Fruit fly (Drosophila melanogaster) whole organism, embryonic: Measurements from ENCODE around the gene MTPAP.

Experiments used
- CG10565 ChIP-seq: fragments of 200-800 bp; sonication (Bioruptor generic); optimal IDR thresholded peaks from 3 replicates; lab custom pipeline; 2016; ENCODE audit warnings: missing biosample characterization, mild to moderate bottlenecking, missing genetic modification characterization
- CG31365 ChIP-seq: fragments of 200-800 bp; sonication (Bioruptor generic); optimal IDR thresholded peaks from 2 replicates; lab custom pipeline; 2018; ENCODE audit warnings: missing biosample characterization, mild to moderate bottlenecking, missing genetic modification characterization
- CG6813 ChIP-seq: fragments of 200-800 bp; sonication (Bioruptor generic); optimal IDR thresholded peaks from 2 replicates; lab custom pipeline; 2017; ENCODE audit warnings: missing biosample characterization, missing genetic modification characterization, mild to moderate bottlenecking, moderate library complexity, missing genetic modification reagents
- GATAe ChIP-seq: fragments of 200-800 bp; sonication (Bioruptor generic); conservative IDR thresholded peaks from 2 replicates; pipeline ENCODE4 v1.3.6; 2022; ENCODE audit warnings: missing biosample characterization, missing genetic modification characterization
- Kr ChIP-seq: fragments of 200-800 bp; sonication (Bioruptor generic); optimal IDR thresholded peaks from 2 replicates; lab custom pipeline; 2017; ENCODE audit warnings: missing biosample characterization, mild to moderate bottlenecking, missing genetic modification characterization
- Oaz ChIP-seq: fragments of 200-800 bp; sonication (Bioruptor generic); IDR thresholded peaks from 2 replicates; pipeline ENCODE4 v1.3.6; 2022; ENCODE audit warnings: missing biosample characterization, missing genetic modification characterization
- cas ChIP-seq: fragments of 200-800 bp; sonication (Bioruptor generic); IDR thresholded peaks from 2 replicates; pipeline ENCODE4 v1.3.6; 2022; ENCODE audit warnings: missing biosample characterization, missing genetic modification characterization
- lbe ChIP-seq: fragments of 200-800 bp; sonication (Bioruptor generic); optimal IDR thresholded peaks from 2 replicates; lab custom pipeline; 2016; ENCODE audit warnings: missing biosample characterization, mild to moderate bottlenecking, missing genetic modification characterization
- lov ChIP-seq, 2 experiments: fragments of 200-800 bp in 1 of 2; fragments of >200 bp in 1 of 2; sonication (Bioruptor generic) in 1 of 2; IDR thresholded peaks in 1 of 2; optimal IDR thresholded peaks in 1 of 2; 2 replicates in 1 of 2; 3 replicates in 1 of 2; pipeline versions ENCODE4 v1.3.6 to Lab custom; 2017 to 2022; ENCODE audit warnings: missing biosample characterization in 1 of 2, missing genetic modification characterization in 1 of 2
- nom ChIP-seq: fragments of 200-800 bp; sonication (Bioruptor generic); optimal IDR thresholded peaks from 2 replicates; lab custom pipeline; 2017; ENCODE audit warnings: missing biosample characterization, missing genetic modification characterization, mild to moderate bottlenecking, moderate library complexity, missing genetic modification reagents
- shn ChIP-seq: fragments of 200-800 bp; sonication (Bioruptor generic); optimal IDR thresholded peaks from 3 replicates; lab custom pipeline; 2016; ENCODE audit warnings: missing biosample characterization, missing genetic modification characterization
- tx ChIP-seq: fragments of 200-800 bp; sonication (Bioruptor generic); optimal IDR thresholded peaks from 2 replicates; lab custom pipeline; 2016; ENCODE audit warnings: missing biosample characterization, missing genetic modification characterization

DNA sequence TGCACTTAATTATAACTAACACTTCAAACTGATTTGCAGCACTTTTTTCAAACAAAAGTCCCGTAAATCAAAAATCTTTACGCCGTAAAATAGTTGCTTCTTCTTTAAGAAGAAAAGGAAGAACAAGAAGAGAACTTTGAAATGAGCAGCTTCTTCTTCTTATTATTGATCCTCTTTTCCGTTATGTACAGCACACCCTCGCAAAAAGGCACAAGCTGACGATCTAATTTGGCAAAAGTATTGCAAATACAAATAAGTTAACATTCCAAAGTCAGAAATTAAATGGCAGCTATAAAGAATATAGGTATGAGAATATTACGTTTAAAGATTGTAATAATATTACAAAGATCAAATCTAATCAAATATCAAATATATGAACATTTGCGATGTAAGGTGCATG is 7.6 kb downstream of the MTPAP start, which contains the start of gene CG11409:
- TF ChIP-seq CG6813 (GFP tag; lab: Kevin White, UChicago) (no peak), lov (optimal IDR thresholded peaks at IDR 0.05; lab: Kevin White, UChicago) (no peak), lov (GFP tag; IDR thresholded peaks at IDR 0.05; lab: Robert Waterston, UW) (no peak), CG31365 (tag; lab: Kevin White, UChicago) (no peak), nom (GFP tag; lab: Kevin White, UChicago) (no peak), shn (GFP tag; lab: Kevin White, UChicago) (no peak), lbe (no peak), GATAe (GFP tag; lab: Robert Waterston, UW) (no peak), Kr (no peak), CG10565 (no peak), Oaz (no peak), cas (no peak), tx (GFP tag; lab: Kevin White, UChicago) (no peak)
